Worm (Caenorhabditis elegans): Measurements from ENCODE around the gene srt-39.

DNA sequence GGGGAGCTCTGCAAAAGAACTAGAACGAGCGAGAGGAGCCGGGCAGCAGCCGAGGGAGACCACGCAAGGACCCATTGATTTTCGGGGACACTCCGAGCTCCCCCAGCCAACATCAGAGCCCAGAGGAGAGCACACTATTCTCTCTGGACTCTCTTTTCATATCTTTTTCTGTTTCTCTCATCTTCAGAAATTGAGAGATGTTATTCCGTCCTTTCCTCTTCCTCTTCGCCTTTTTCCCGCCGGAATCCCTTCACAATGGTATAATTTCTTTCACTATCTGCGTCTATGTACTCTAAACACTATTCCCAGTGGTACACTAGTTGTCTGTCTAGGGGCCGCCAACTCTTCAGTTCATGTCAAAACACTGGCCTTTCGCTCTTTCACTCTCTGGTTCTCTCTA is 19.3 kb upstream of the srt-39 start:
- TF ChIP-seq mdl-1 (tag; optimal IDR thresholded peaks at IDR 0.05) (no peak), aly-2 (tag; optimal IDR thresholded peaks at IDR 0.05) (no peak), fkh-10 (GFP tag; optimal IDR thresholded peaks at IDR 0.05) (peak; percentile 94), R02D3.7 (tag; optimal IDR thresholded peaks at IDR 0.05) (peak; percentile 24), unc-62 (GFP tag; optimal IDR thresholded peaks at IDR 0.05) (no peak), nhr-77 (tag; optimal IDR thresholded peaks at IDR 0.05) (no peak), nhr-11 (tag; optimal IDR thresholded peaks at IDR 0.05) (peak; percentile 26), nfya-1 (tag; optimal IDR thresholded peaks at IDR 0.05; ENCODE audit: insufficient read depth) (peak; percentile 76), nhr-76 (tag; optimal IDR thresholded peaks at IDR 0.05) (no peak), nhr-237 (tag; optimal IDR thresholded peaks at IDR 0.05) (no peak), unc-39 (tag; optimal IDR thresholded peaks at IDR 0.05) (no peak), nhr-23 (tag; optimal IDR thresholded peaks at IDR 0.05) (peak; percentile 82)
